Worm (Caenorhabditis elegans) whole organism, L1 larva: ENCODE results near the gene crn-3.
A peak's percentile ranks its signal among the peaks of the same experiment; 100 is the strongest.

Experiments
- C04F5.9 ChIP-seq: sonication (generic microtip); optimal IDR thresholded peaks from 2 replicates; lab custom pipeline; 2016; ENCODE audit warnings: missing genetic modification characterization, missing compliant biosample characterization
- C34B4.2 ChIP-seq: sonication (generic microtip); optimal IDR thresholded peaks from 2 replicates; lab custom pipeline; 2017; ENCODE audit warnings: mild to moderate bottlenecking, missing genetic modification characterization, missing compliant biosample characterization
- aha-1 ChIP-seq: fragments of 150-350 bp; optimal IDR thresholded peaks from 2 replicates; lab custom pipeline; 2014; ENCODE audit warnings: missing biosample characterization, missing genetic modification characterization
- aly-2 ChIP-seq: fragments of 150-350 bp; optimal IDR thresholded peaks from 2 replicates; lab custom pipeline; 2014; ENCODE audit warnings: missing biosample characterization, missing genetic modification characterization
- ama-1 ChIP-seq: fragments of 150-350 bp; optimal IDR thresholded peaks from 2 replicates; lab custom pipeline; 2014
- blmp-1 ChIP-seq: fragments of 150-350 bp; optimal IDR thresholded peaks from 2 replicates; lab custom pipeline; 2014; ENCODE audit warnings: missing biosample characterization, missing genetic modification characterization
- ceh-8 ChIP-seq: fragments of 200-800 bp; sonication (Bioruptor generic); optimal IDR thresholded peaks from 2 replicates; lab custom pipeline; 2018; ENCODE audit warnings: mild to moderate bottlenecking, missing genetic modification characterization, moderate library complexity, missing compliant biosample characterization
- efl-1 ChIP-seq, 4 experiments: fragments of 150-350 bp; optimal IDR thresholded peaks in 3 of 4; peaks in 1 of 4; 1 replicate in 1 of 4; 2 replicates in 3 of 4; lab custom pipeline; 2014; ENCODE audit warnings: missing biosample characterization in 2 of 4, missing genetic modification characterization in 2 of 4, missing genetic modification reagents in 2 of 4
- efl-3 ChIP-seq: fragments of 200-800 bp; sonication (Bioruptor generic); optimal IDR thresholded peaks from 2 replicates; lab custom pipeline; 2018; ENCODE audit warnings: mild to moderate bottlenecking, missing genetic modification characterization, missing compliant biosample characterization
- elt-2 ChIP-seq: sonication (generic microtip); optimal IDR thresholded peaks from 2 replicates; lab custom pipeline; 2016; ENCODE audit warnings: missing genetic modification characterization, mild to moderate bottlenecking, inconsistent platforms, missing compliant biosample characterization, missing genetic modification reagents
- elt-3 ChIP-seq, 6 experiments: fragments of 150-350 bp in 1 of 6; sonication (generic microtip); optimal IDR thresholded peaks; 2 replicates each; lab custom pipeline; 2017 to 2018; ENCODE audit warnings: missing biosample characterization in 6 of 6, missing genetic modification characterization in 6 of 6, inconsistent platforms in 1 of 6
- ets-5 ChIP-seq: fragments of 200-800 bp; sonication (Bioruptor generic); IDR thresholded peaks from 2 replicates; pipeline ENCODE4 v1.3.6; 2022; ENCODE audit warnings: missing genetic modification characterization, missing compliant biosample characterization
- fkh-4 ChIP-seq: sonication (generic microtip); optimal IDR thresholded peaks from 2 replicates; lab custom pipeline; 2016; ENCODE audit warnings: missing compliant biosample characterization, missing genetic modification characterization, borderline replicate concordance
- fos-1 ChIP-seq: fragments of 150-350 bp; optimal IDR thresholded peaks from 2 replicates; lab custom pipeline; 2014; ENCODE audit warnings: missing biosample characterization, missing genetic modification characterization
- grh-1 ChIP-seq: fragments of 200-800 bp; sonication (Bioruptor generic); IDR thresholded peaks from 2 replicates; pipeline ENCODE4 v1.3.6; 2022; ENCODE audit warnings: missing genetic modification reagents, missing genetic modification characterization, missing compliant biosample characterization
- hpl-2 ChIP-seq: fragments of 150-350 bp; optimal IDR thresholded peaks from 2 replicates; lab custom pipeline; 2014; ENCODE audit warnings: missing biosample characterization, missing genetic modification reagents, missing genetic modification characterization
- irx-1 ChIP-seq: sonication (generic microtip); optimal IDR thresholded peaks from 2 replicates; lab custom pipeline; 2016; ENCODE audit warnings: missing genetic modification characterization, missing compliant biosample characterization
- lin-14 ChIP-seq: fragments of 200-800 bp; sonication (Bioruptor generic); optimal IDR thresholded peaks from 2 replicates; lab custom pipeline; 2018; ENCODE audit warnings: mild to moderate bottlenecking, missing genetic modification characterization, moderate library complexity, missing compliant biosample characterization
- lin-35 ChIP-seq, 2 experiments: fragments of 150-350 bp; optimal IDR thresholded peaks; 2 replicates each; lab custom pipeline; 2014; ENCODE audit warnings: missing biosample characterization in 2 of 2, missing genetic modification characterization in 2 of 2, missing genetic modification reagents in 2 of 2
- lir-3 ChIP-seq: sonication (generic microtip); optimal IDR thresholded peaks from 2 replicates; lab custom pipeline; 2016; ENCODE audit warnings: mild to moderate bottlenecking, missing genetic modification characterization, moderate library complexity, missing compliant biosample characterization; ENCODE audit not compliant: poor library complexity
- lsy-2 ChIP-seq, 2 experiments: fragments of 150-350 bp; optimal IDR thresholded peaks; 2 replicates each; lab custom pipeline; 2014; ENCODE audit warnings: missing biosample characterization in 2 of 2, missing genetic modification characterization in 2 of 2
- mab-9 ChIP-seq: fragments of 200-800 bp; sonication (Bioruptor generic); IDR thresholded peaks from 2 replicates; pipeline ENCODE4 v1.3.6; 2022; ENCODE audit warnings: missing genetic modification reagents, missing genetic modification characterization, missing compliant biosample characterization
- mdl-1 ChIP-seq, 2 experiments: fragments of 150-350 bp; optimal IDR thresholded peaks; 2 replicates each; lab custom pipeline; 2014 to 2017; ENCODE audit warnings: missing biosample characterization in 2 of 2, missing genetic modification characterization in 2 of 2, inconsistent platforms in 1 of 2
- mep-1 ChIP-seq: fragments of 150-350 bp; optimal IDR thresholded peaks from 2 replicates; lab custom pipeline; 2014; ENCODE audit warnings: missing biosample characterization, missing genetic modification characterization
- nhr-11 ChIP-seq: fragments of 150-350 bp; optimal IDR thresholded peaks from 2 replicates; lab custom pipeline; 2014; ENCODE audit warnings: missing biosample characterization, missing genetic modification characterization
- nhr-19 ChIP-seq: fragments of 200-800 bp; sonication (Bioruptor generic); conservative IDR thresholded peaks from 2 replicates; pipeline ENCODE4 v1.3.6; 2022; ENCODE audit warnings: missing genetic modification characterization, missing compliant biosample characterization
- nhr-20 ChIP-seq: sonication (generic microtip); optimal IDR thresholded peaks from 2 replicates; lab custom pipeline; 2016; ENCODE audit warnings: mild to moderate bottlenecking, missing genetic modification characterization, missing compliant biosample characterization
- nhr-237 ChIP-seq: fragments of 150-350 bp; optimal IDR thresholded peaks from 2 replicates; lab custom pipeline; 2014; ENCODE audit warnings: missing biosample characterization, missing genetic modification characterization
- nhr-28 ChIP-seq: fragments of 150-350 bp; optimal IDR thresholded peaks from 2 replicates; lab custom pipeline; 2014; ENCODE audit warnings: missing biosample characterization, missing genetic modification characterization
- nhr-47 ChIP-seq: sonication (generic microtip); optimal IDR thresholded peaks from 2 replicates; lab custom pipeline; 2016; ENCODE audit warnings: mild to moderate bottlenecking, missing genetic modification characterization, moderate library complexity, missing compliant biosample characterization
- nhr-71 ChIP-seq: sonication (generic microtip); optimal IDR thresholded peaks from 2 replicates; lab custom pipeline; 2016; ENCODE audit warnings: mild to moderate bottlenecking, missing genetic modification characterization, moderate library complexity, missing compliant biosample characterization
- nhr-85 ChIP-seq: sonication (generic microtip); peaks from one replicate; lab custom pipeline; 2016; ENCODE audit warnings: missing genetic modification characterization, inconsistent platforms, missing compliant biosample characterization
- nhr-90 ChIP-seq: sonication (generic microtip); optimal IDR thresholded peaks from 2 replicates; lab custom pipeline; 2016; ENCODE audit warnings: mild to moderate bottlenecking, missing genetic modification characterization, missing compliant biosample characterization; ENCODE audit not compliant: poor library complexity
- rnt-1 ChIP-seq: sonication (generic microtip); optimal IDR thresholded peaks from 2 replicates; lab custom pipeline; 2016; ENCODE audit warnings: mild to moderate bottlenecking, missing genetic modification characterization, moderate library complexity, missing compliant biosample characterization
- skn-1 ChIP-seq: fragments of 150-350 bp; optimal IDR thresholded peaks from 2 replicates; lab custom pipeline; 2014; ENCODE audit warnings: missing biosample characterization, missing genetic modification characterization
- snu-23 ChIP-seq: sonication (generic microtip); optimal IDR thresholded peaks from 2 replicates; lab custom pipeline; 2016; ENCODE audit warnings: missing genetic modification characterization, missing compliant biosample characterization
- sup-37 ChIP-seq: fragments of 200-800 bp; sonication (Bioruptor generic); optimal IDR thresholded peaks from 2 replicates; lab custom pipeline; 2018; ENCODE audit warnings: mild to moderate bottlenecking, missing genetic modification characterization, missing compliant biosample characterization
- unc-130 ChIP-seq: fragments of 150-350 bp; optimal IDR thresholded peaks from 2 replicates; lab custom pipeline; 2017; ENCODE audit warnings: missing biosample characterization, missing genetic modification characterization, inconsistent platforms
- unc-30 ChIP-seq: sonication (generic microtip); optimal IDR thresholded peaks from 2 replicates; lab custom pipeline; 2017; ENCODE audit warnings: missing biosample characterization, missing genetic modification characterization
- unc-62 ChIP-seq: fragments of 150-350 bp; optimal IDR thresholded peaks from 2 replicates; lab custom pipeline; 2014; ENCODE audit warnings: missing biosample characterization, missing genetic modification reagents, missing genetic modification characterization
- unc-86 ChIP-seq: sonication (generic microtip); optimal IDR thresholded peaks from 2 replicates; lab custom pipeline; 2016; ENCODE audit warnings: missing genetic modification characterization, missing compliant biosample characterization
- vab-15 ChIP-seq: sonication (generic microtip); optimal IDR thresholded peaks from 2 replicates; lab custom pipeline; 2017; ENCODE audit warnings: missing genotype, mild to moderate bottlenecking, missing genetic modification characterization, missing compliant biosample characterization
- zag-1 ChIP-seq: fragments of 150-350 bp; optimal IDR thresholded peaks from 2 replicates; lab custom pipeline; 2014; ENCODE audit warnings: missing biosample characterization, missing genetic modification characterization
- zip-4 ChIP-seq: fragments of 200-800 bp; sonication (Bioruptor generic); optimal IDR thresholded peaks from 2 replicates; lab custom pipeline; 2018; ENCODE audit warnings: mild to moderate bottlenecking, missing genetic modification characterization, moderate library complexity, missing compliant biosample characterization
- ztf-4 ChIP-seq: fragments of 150-350 bp; optimal IDR thresholded peaks from 2 replicates; lab custom pipeline; 2014; ENCODE audit warnings: missing biosample characterization, missing genetic modification characterization

crn-3 gene

DNA sequence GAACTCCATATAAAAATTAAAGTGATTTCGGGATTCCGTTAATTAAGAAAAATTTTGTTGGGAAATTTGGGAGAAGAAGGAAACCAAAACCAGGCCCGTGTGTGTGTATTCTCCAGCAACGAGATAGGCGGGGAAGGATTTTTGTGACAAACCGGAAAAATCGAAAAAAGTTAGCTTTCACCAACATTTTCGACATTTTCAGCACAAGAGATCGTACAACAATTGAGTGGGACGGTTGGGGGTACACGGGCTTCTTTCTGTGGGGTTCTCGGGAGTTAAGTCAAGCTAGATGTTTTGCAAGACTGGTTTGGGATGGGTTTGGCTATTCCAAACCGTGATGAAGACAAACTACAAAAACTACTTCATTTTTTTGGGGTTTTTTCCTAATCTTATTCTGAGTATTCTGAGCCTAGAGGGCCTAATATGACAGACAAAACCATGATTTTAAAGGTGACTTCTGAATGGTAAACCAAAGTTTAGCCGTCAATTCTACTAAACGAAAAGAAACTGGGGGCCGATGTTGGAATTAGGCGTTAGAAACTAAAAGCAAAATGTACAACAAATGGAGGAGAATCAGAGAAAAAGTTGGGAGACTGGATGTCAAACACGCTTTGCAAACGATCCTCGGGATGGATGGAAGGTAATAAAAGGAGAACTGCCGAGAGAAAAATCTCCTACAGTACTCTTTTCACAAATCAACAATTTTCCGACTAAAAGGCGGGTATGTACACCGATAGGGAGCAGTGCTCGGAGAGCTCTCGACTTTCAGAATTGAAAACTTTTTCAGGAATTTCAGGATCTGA, 45.0 kb upstream of the crn-3 start:
- TF ChIP-seq lir-3 (tag; lab: Kevin White, UChicago) (no peak), ets-5 (GFP tag; lab: Robert Waterston, UW) (0 out of 2 replicates have a peak, but pooled peaks have one; percentile 83), mab-9 (GFP tag; lab: Robert Waterston, UW) (peak; percentile 17; the same call in 1 of the 2 replicates), elt-3 (tag; optimal IDR thresholded peaks at IDR 0.05; lab: Kevin White, UChicago) (peak in 1 of 6 experiments; percentile 10), blmp-1 (tag; lab: Kevin White, UChicago) (peak; percentile 6), nhr-71 (tag; lab: Kevin White, UChicago) (no peak), C34B4.2 (tag; lab: Kevin White, UChicago) (no peak), efl-1 (optimal IDR thresholded peaks at IDR 0.05; lab: Kevin White, UChicago) (peak in 1 of 2 experiments; percentile 8), efl-1 (GFP tag; optimal IDR thresholded peaks at IDR 0.05 in 1 of 2; lab: Kevin White, UChicago) (peak in 1 of 2 experiments; percentile 88), ceh-8 (GFP tag; lab: Kevin White, UChicago) (no peak), C04F5.9 (no peak), skn-1 (tag; lab: Kevin White, UChicago) (no peak), lsy-2 (tag; optimal IDR thresholded peaks at IDR 0.05; lab: Kevin White, UChicago) (no peak), lin-35 (GFP tag; optimal IDR thresholded peaks at IDR 0.05; lab: Kevin White, UChicago) (peak in 1 of 2 experiments; percentile 1), sup-37 (GFP tag; lab: Kevin White, UChicago) (peak; percentile 15), ama-1 (lab: Kevin White, UChicago) (peak; percentile 74), ztf-4 (peak; percentile 73)

DNA sequence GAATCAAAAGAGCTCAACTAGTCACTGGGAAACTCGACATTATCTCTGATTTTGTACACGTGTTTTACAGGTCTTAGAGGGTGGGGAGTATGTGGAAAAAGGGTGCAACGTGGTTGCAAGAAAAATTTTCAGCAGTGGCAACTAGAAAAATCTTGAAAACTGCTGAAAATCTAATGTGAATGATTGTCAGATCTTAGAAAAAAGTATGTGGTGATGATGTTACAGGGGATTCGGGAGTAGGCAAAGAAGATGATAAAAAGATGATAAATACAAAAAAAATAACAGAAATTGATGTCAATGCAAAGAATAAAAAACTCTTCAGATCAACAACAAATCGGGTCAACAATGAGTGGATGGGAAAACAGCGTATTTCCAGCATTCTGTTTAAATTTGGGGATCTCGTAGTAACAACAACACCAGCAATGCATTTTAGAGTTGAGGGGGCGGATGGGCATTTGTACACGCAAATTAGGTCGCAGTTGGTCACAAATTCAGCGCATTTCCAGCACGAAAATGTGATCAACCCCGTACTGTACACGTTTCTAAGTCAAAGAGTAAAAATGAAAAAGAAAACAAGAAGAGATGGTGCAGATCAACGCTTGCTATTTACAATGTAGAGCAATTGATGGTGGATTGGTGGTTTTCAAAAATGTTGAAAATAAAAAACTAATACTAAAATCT, 44.2 kb upstream of the crn-3 start:
- TF ChIP-seq unc-30 (tag; lab: Kevin White, UChicago) = no peak
- no peak for TF ChIP-seq aly-2 (tag; lab: Kevin White, UChicago)
- no peak for TF ChIP-seq zip-4 (GFP tag; lab: Kevin White, UChicago)
- TF ChIP-seq C04F5.9 = no peak
- no peak for TF ChIP-seq grh-1 (GFP tag; lab: Robert Waterston, UW)
- no peak for TF ChIP-seq aha-1
- TF ChIP-seq hpl-2 (GFP tag; lab: Kevin White, UChicago) = no peak
- TF ChIP-seq efl-3 (GFP tag; lab: Kevin White, UChicago) = no peak
- no peak for TF ChIP-seq ets-5 (GFP tag; lab: Robert Waterston, UW)
- TF ChIP-seq blmp-1 (tag; lab: Kevin White, UChicago) = no peak
- peak; percentile 6 for TF ChIP-seq mep-1
- TF ChIP-seq rnt-1 (tag; lab: Kevin White, UChicago) = no peak
- TF ChIP-seq elt-2 (tag; lab: Kevin White, UChicago) = no peak
- TF ChIP-seq nhr-90 (tag; lab: Kevin White, UChicago) = no peak
- TF ChIP-seq unc-62 (GFP tag; lab: Kevin White, UChicago) = no peak
- TF ChIP-seq nhr-71 (tag; lab: Kevin White, UChicago) = peak; percentile 10
- TF ChIP-seq nhr-237 (tag; lab: Kevin White, UChicago) = no peak
- TF ChIP-seq nhr-19 = no peak
- no peak for TF ChIP-seq nhr-20
- no peak for TF ChIP-seq lsy-2 (tag; optimal IDR thresholded peaks at IDR 0.05; lab: Kevin White, UChicago)
- no peak for TF ChIP-seq fos-1
- TF ChIP-seq irx-1 (tag; lab: Kevin White, UChicago) = no peak
- TF ChIP-seq unc-86 (tag; lab: Kevin White, UChicago) = no peak
- no peak for TF ChIP-seq zag-1 (tag; lab: Kevin White, UChicago)
- no peak for TF ChIP-seq vab-15 (tag; lab: Kevin White, UChicago)
- peak; percentile 78 for TF ChIP-seq ama-1 (lab: Kevin White, UChicago)
- peak; percentile 35 for TF ChIP-seq nhr-85
- TF ChIP-seq lin-35 (GFP tag; optimal IDR thresholded peaks at IDR 0.05; lab: Kevin White, UChicago) = peak in 1 of 2 experiments; percentile 33
- no peak for TF ChIP-seq nhr-11 (tag; lab: Kevin White, UChicago)
- TF ChIP-seq unc-130 (tag; lab: Kevin White, UChicago) = no peak
- TF ChIP-seq nhr-28 (tag; lab: Kevin White, UChicago) = no peak
- peak; percentile 30 for TF ChIP-seq ceh-8 (GFP tag; lab: Kevin White, UChicago)
- TF ChIP-seq ztf-4 = peak; percentile 69
- TF ChIP-seq fkh-4 = no peak
- no peak for TF ChIP-seq snu-23 (GFP tag; lab: Kevin White, UChicago)
- TF ChIP-seq lin-14 = peak; percentile 3
- no peak for TF ChIP-seq mdl-1 (tag; optimal IDR thresholded peaks at IDR 0.05; lab: Kevin White, UChicago)
- TF ChIP-seq efl-1 (optimal IDR thresholded peaks at IDR 0.05; lab: Kevin White, UChicago) = no peak
- TF ChIP-seq efl-1 (GFP tag; optimal IDR thresholded peaks at IDR 0.05 in 1 of 2; lab: Kevin White, UChicago) = peak in 1 of 2 experiments; percentile 93
- TF ChIP-seq nhr-47 (tag; lab: Kevin White, UChicago) = no peak
